Worm (Caenorhabditis elegans): ENCODE results near the gene smc-3.

DNA sequence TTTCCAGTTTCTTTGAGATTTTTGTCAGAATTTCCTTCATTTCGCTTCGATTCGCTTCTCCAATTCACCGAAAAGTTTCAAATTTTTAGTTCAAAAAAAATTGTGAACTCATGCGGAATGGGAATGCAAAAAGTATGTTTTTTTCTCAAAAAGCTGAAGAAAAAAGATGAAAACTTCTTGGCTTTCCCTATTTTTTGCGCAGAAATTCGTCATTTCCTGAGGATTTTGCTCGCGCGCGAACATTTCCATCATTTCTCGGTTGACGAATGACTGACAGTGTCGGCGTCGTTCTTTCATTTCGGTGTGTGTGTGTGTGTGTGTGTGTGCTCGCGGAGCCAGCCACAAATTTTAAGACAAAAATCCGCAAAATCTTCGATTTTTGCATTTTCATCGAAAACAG lies 41.6 kb downstream of the smc-3 start:
- no peak for TF ChIP-seq snpc-4 (tag; optimal IDR thresholded peaks at IDR 0.05)
- no peak for TF ChIP-seq unc-39 (tag; optimal IDR thresholded peaks at IDR 0.05)
- TF ChIP-seq sem-2 (GFP tag; optimal IDR thresholded peaks at IDR 0.05): no peak
- TF ChIP-seq pha-4 (tag; optimal IDR thresholded peaks at IDR 0.05): no peak
- no peak for TF ChIP-seq sptf-1 (tag; optimal IDR thresholded peaks at IDR 0.05)
- TF ChIP-seq elt-1 (tag; optimal IDR thresholded peaks at IDR 0.05; ENCODE audit: borderline replicate concordance, insufficient read depth): no peak
- no peak for TF ChIP-seq nhr-28 (tag; optimal IDR thresholded peaks at IDR 0.05)
- no peak for TF ChIP-seq zip-8 (tag; optimal IDR thresholded peaks at IDR 0.05)
- no peak for TF ChIP-seq ztf-11 (tag; optimal IDR thresholded peaks at IDR 0.05)
- TF ChIP-seq mls-2 (tag; optimal IDR thresholded peaks at IDR 0.05): no peak
- no peak for TF ChIP-seq nhr-237 (tag; optimal IDR thresholded peaks at IDR 0.05)
- no peak for TF ChIP-seq elt-3 (tag; optimal IDR thresholded peaks at IDR 0.05)
- TF ChIP-seq unc-62 (GFP tag; optimal IDR thresholded peaks at IDR 0.05): no peak

All from whole organism, mixed stage, embryonic.